Fruit fly (Drosophila melanogaster) whole organism, embryonic: ENCODE data around the gene CG11068.
"Not testable (repeated sequence)": the region's sequence is repeated elsewhere in the genome, so short reads cannot be mapped to it uniquely, and the experiment has no call there.

Experiments
- CG32532 ChIP-seq: fragments of 200-800 bp; sonication (Bioruptor generic); IDR thresholded peaks from 2 replicates; pipeline ENCODE4 v1.3.6; 2022; ENCODE audit warnings: missing biosample characterization, missing genetic modification characterization
- Dip3 ChIP-seq: fragments of 200-800 bp; sonication (Bioruptor generic); optimal IDR thresholded peaks from 3 replicates; lab custom pipeline; 2016; ENCODE audit warnings: missing biosample characterization, missing genetic modification characterization
- p53 ChIP-seq: fragments of 200-800 bp; sonication (Bioruptor generic); optimal IDR thresholded peaks from 2 replicates; lab custom pipeline; 2016; ENCODE audit warnings: missing biosample characterization, missing genetic modification characterization

CG11068 gene

dm6 chrX:13999910-14000309, 44.9 kb downstream of the CG11068 start, which contains the start of gene Ste12DOR:
Gene Ste12DOR (plus strand): TSS chrX:14000210.
- TF ChIP-seq Dip3 (GFP tag; lab: Kevin White, UChicago); p53 (GFP tag; lab: Kevin White, UChicago); CG32532 (GFP tag; lab: Robert Waterston, UW): not testable (repeated sequence)
